Worm (Caenorhabditis elegans): ENCODE measurements around the gene C13F10.7.

Gene C13F10.7

DNA sequence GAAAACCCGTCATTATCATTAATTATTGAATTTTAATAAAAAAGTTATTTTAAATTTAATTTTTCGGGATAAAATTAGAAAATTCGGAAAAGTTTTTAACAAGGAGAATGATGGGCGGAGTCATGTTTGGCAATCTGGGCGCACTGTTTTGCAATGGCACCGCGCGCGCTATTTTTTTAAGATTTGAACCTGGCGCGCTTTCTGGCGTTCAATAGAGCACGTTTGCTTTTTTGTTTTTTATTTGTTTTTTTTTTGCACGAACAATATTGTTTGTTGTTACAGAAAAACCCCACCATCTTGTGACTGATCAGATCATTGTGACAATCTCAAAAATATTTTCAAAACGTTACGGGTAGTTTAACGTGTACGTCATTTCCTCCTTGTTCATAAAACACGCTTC is 14.1 kb upstream of the C13F10.7 start, which contains the start of gene hyls-1 (continued):
- no peak for TF ChIP-seq snpc-4 (tag; optimal IDR thresholded peaks at IDR 0.05)
- TF ChIP-seq T26A8.4 (GFP tag; IDR thresholded peaks at IDR 0.05) = peak; percentile 76
- TF ChIP-seq nhr-111 (GFP tag; optimal IDR thresholded peaks at IDR 0.05) = no peak
- peak; percentile 81 for TF ChIP-seq rbr-2 (tag; optimal IDR thresholded peaks at IDR 0.05)
- peak; percentile 93 for TF ChIP-seq dpl-1 (GFP tag; optimal IDR thresholded peaks at IDR 0.05)
- peak; percentile 97 for TF ChIP-seq lin-38 (GFP tag; IDR thresholded peaks at IDR 0.05)
- no peak for TF ChIP-seq pqm-1 (tag; optimal IDR thresholded peaks at IDR 0.05)
- TF ChIP-seq ceh-32 (tag; optimal IDR thresholded peaks at IDR 0.05; ENCODE audit: poor library complexity) = no peak
- TF ChIP-seq ctbp-1 (GFP tag; IDR thresholded peaks at IDR 0.05) = no peak
- TF ChIP-seq fkh-10 (GFP tag; optimal IDR thresholded peaks at IDR 0.05) = no peak
- TF ChIP-seq hlh-30 (tag; optimal IDR thresholded peaks at IDR 0.05; ENCODE audit: insufficient read depth) = peak; percentile 85
- TF ChIP-seq nhr-42 (GFP tag; IDR thresholded peaks at IDR 0.05) = 0 out of 2 replicates have a peak, but pooled peaks have one; percentile 37
- TF ChIP-seq lsy-2 (tag; optimal IDR thresholded peaks at IDR 0.05) = peak in 1 of 2 experiments; percentile 86
- no peak for TF ChIP-seq egl-43 (GFP tag; IDR thresholded peaks at IDR 0.05)
- TF ChIP-seq mdl-1 (tag; optimal IDR thresholded peaks at IDR 0.05) = no peak
- no peak for TF ChIP-seq ZK337.2 (GFP tag; IDR thresholded peaks at IDR 0.05)
- no peak for TF ChIP-seq zag-1 (tag; optimal IDR thresholded peaks at IDR 0.05)
- TF ChIP-seq set-16 (GFP tag; IDR thresholded peaks at IDR 0.05) = no peak
- peak; percentile 66 for TF ChIP-seq duxl-1 (tag; optimal IDR thresholded peaks at IDR 0.05; ENCODE audit: poor library complexity)
- no peak for TF ChIP-seq mxl-2 (GFP tag; conservative IDR thresholded peaks at IDR 0.05)
- no peak for TF ChIP-seq attf-4 (tag; optimal IDR thresholded peaks at IDR 0.05)

- TF ChIP-seq Y75B8A.6 (GFP tag; IDR thresholded peaks at IDR 0.05) (no peak), zag-1 (tag; optimal IDR thresholded peaks at IDR 0.05) (no peak), ceh-28 (tag; optimal IDR thresholded peaks at IDR 0.05) (no peak), daf-12 (tag; optimal IDR thresholded peaks at IDR 0.05) (no peak), nhr-42 (GFP tag; IDR thresholded peaks at IDR 0.05) (no peak), zfp-2 (tag; optimal IDR thresholded peaks at IDR 0.05) (no peak), dmd-8 (GFP tag; IDR thresholded peaks at IDR 0.05) (no peak), lin-39 (tag; optimal IDR thresholded peaks at IDR 0.05) (no peak)
Observed at ce11 chrV:7237094-7237132, 13.9 kb upstream of the C13F10.7 start, which contains the start of gene hpo-9. hpo-9 (minus strand) TSS chrV:7237130.

DNA sequence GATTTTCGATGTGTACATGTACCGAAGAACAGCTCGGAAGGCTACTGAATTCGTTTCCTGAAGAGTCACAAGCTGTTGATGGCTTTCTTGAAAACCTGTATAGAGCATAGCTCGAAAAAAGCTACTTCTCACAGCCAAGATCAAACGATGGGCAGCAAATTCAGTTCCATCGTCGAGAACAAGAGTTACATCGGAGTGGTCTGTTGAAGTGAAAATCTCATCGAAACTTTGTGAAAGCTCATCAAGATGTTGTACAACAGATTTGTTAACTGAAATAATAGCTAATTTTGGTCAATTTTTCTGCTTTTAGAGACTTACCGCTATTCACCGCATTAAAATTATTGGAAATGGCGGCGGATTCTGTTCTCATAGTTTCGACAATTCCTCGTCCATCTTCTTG is 13.6 kb upstream of the C13F10.7 start:
- TF ChIP-seq zfp-2 (tag; optimal IDR thresholded peaks at IDR 0.05) (no peak), aha-1 (tag) (peak; percentile 54)

- no peak for TF ChIP-seq skn-1 (tag; optimal IDR thresholded peaks at IDR 0.05)
- TF ChIP-seq lsy-2 (tag; optimal IDR thresholded peaks at IDR 0.05) = no peak
- no peak for TF ChIP-seq tra-1 (GFP tag; IDR thresholded peaks at IDR 0.05)
- no peak for TF ChIP-seq daf-19 (GFP tag; conservative IDR thresholded peaks at IDR 0.05)
- no peak for TF ChIP-seq arid-1 (GFP tag; conservative IDR thresholded peaks at IDR 0.05)
- TF ChIP-seq pqm-1 (tag; optimal IDR thresholded peaks at IDR 0.05) = no peak
- TF ChIP-seq dpl-1 (GFP tag; optimal IDR thresholded peaks at IDR 0.05) = no peak
- TF ChIP-seq hmg-1.1 (GFP tag; IDR thresholded peaks at IDR 0.05) = no peak
- no peak for TF ChIP-seq unc-130 (GFP tag; optimal IDR thresholded peaks at IDR 0.05)
- TF ChIP-seq T26A8.4 (GFP tag; IDR thresholded peaks at IDR 0.05) = no peak
- TF ChIP-seq saeg-2 (GFP tag; IDR thresholded peaks at IDR 0.05) = no peak
- no peak for TF ChIP-seq unc-39 (tag; optimal IDR thresholded peaks at IDR 0.05)
- no peak for TF ChIP-seq ZK546.5 (tag; optimal IDR thresholded peaks at IDR 0.05)
Observed at ce11 chrV:7234726-7235125, 11.7 kb upstream of the C13F10.7 start, which contains the start of gene C05C8.5. C05C8.5 (minus strand) TSS chrV:7234826.

DNA sequence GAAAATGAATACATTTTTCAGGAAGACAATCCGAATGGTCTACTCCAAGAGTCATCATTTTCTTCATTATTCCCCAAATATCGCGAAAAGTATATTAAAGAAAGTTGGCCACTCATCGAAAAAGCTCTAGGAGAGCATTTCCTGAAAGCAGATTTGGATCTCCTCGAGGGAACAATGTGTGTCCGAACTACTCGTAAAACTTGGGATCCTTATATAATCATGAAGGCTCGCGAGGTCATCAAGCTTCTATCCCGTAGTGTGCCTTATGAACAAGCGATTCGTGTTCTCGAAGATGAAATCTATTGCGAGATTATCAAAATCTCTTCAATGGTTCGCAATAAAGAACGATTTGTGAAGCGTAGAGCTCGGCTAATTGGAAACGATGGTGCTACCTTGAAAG is 8.5 kb upstream of the C13F10.7 start:
- no peak for TF ChIP-seq mxl-2 (GFP tag; conservative IDR thresholded peaks at IDR 0.05)
- no peak for TF ChIP-seq zip-2 (tag; optimal IDR thresholded peaks at IDR 0.05)
- peak; percentile 95 for TF ChIP-seq aha-1 (tag)
- TF ChIP-seq ceh-20 (GFP tag; IDR thresholded peaks at IDR 0.05) = no peak
- no peak for TF ChIP-seq cey-2 (tag; optimal IDR thresholded peaks at IDR 0.05; ENCODE audit: borderline replicate concordance, insufficient read depth)
- no peak for TF ChIP-seq ces-1 (GFP tag; optimal IDR thresholded peaks at IDR 0.05)
- TF ChIP-seq mdt-29 (GFP tag; IDR thresholded peaks at IDR 0.05) = no peak
- TF ChIP-seq ztf-7 (tag; optimal IDR thresholded peaks at IDR 0.05) = no peak

All from whole organism, L4 larva.